Worm (Caenorhabditis elegans): ENCODE results near the gene ent-4.

DNA sequence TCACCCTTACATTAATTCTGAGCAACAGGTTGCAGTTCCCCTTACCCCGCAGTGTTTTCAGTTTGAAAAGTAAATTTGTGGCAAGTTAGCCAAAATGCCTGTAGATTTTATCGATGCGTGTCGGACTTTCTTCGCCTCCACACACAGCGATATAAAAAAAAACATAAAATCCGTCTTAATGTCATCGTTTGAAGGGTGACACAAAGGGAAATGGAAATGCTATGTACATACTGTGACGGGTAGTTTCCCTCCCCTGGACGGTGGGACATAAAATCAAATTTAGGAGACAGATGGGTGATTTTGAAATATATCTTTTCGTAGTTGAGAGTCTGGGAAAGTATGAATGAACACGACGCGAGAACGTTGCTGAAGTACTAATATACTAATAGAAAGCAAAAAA, 34.2 kb upstream of the ent-4 start:
- no peak for TF ChIP-seq ama-1 (optimal IDR thresholded peaks at IDR 0.05)
- TF ChIP-seq tra-4 (tag; optimal IDR thresholded peaks at IDR 0.05) = no peak
- no peak for TF ChIP-seq scrt-1 (GFP tag; IDR thresholded peaks at IDR 0.05)
- TF ChIP-seq tbx-11 (GFP tag; IDR thresholded peaks at IDR 0.05) = no peak
- no peak for TF ChIP-seq F13C5.2 (tag; optimal IDR thresholded peaks at IDR 0.05)
- TF ChIP-seq aly-1 (tag; optimal IDR thresholded peaks at IDR 0.05) = no peak
- no peak for TF ChIP-seq hnd-1 (tag; optimal IDR thresholded peaks at IDR 0.05)
- TF ChIP-seq tbx-37 (GFP tag; conservative IDR thresholded peaks at IDR 0.05) = no peak
- TF ChIP-seq ceh-13 (GFP tag; optimal IDR thresholded peaks at IDR 0.05) = no peak
- TF ChIP-seq flt-1 (GFP tag; IDR thresholded peaks at IDR 0.05) = no peak
- TF ChIP-seq pes-1 (GFP tag; IDR thresholded peaks at IDR 0.05) = no peak
- TF ChIP-seq ceh-36 (tag; optimal IDR thresholded peaks at IDR 0.05) = no peak
